Fruit fly (Drosophila melanogaster) whole organism, embryonic: Measurements from ENCODE around the gene simj.

Source experiments
- ATbp ChIP-seq: fragments of 200-800 bp; sonication (Bioruptor generic); optimal IDR thresholded peaks from 2 replicates; lab custom pipeline; 2017; ENCODE audit warnings: missing biosample characterization, mild to moderate bottlenecking, missing genetic modification characterization, missing genetic modification reagents
- Ada2b ChIP-seq: fragments of 200-800 bp; sonication (Bioruptor generic); IDR thresholded peaks from 2 replicates; pipeline ENCODE4 v1.3.6; 2022; ENCODE audit warnings: missing biosample characterization, missing genetic modification characterization
- Asciz ChIP-seq: fragments of 200-800 bp; sonication (Bioruptor generic); optimal IDR thresholded peaks from 2 replicates; lab custom pipeline; 2017; ENCODE audit warnings: missing biosample characterization, mild to moderate bottlenecking, missing genetic modification characterization, missing genetic modification reagents
- BtbVII ChIP-seq: fragments of 200-800 bp; sonication (Bioruptor generic); optimal IDR thresholded peaks from 3 replicates; lab custom pipeline; 2017; ENCODE audit warnings: missing biosample characterization, mild to moderate bottlenecking, missing genetic modification characterization
- CG1024 ChIP-seq: fragments of 200-800 bp; sonication (Bioruptor generic); IDR thresholded peaks from 2 replicates; pipeline ENCODE4 v1.3.6; 2022; ENCODE audit warnings: missing biosample characterization, missing genetic modification characterization
- CG10366 ChIP-seq: fragments of 200-800 bp; sonication (Bioruptor generic); IDR thresholded peaks from 2 replicates; pipeline ENCODE4 v1.3.6; 2022; ENCODE audit warnings: missing biosample characterization, missing genetic modification characterization
- CG11247 ChIP-seq: fragments of 200-800 bp; sonication (Bioruptor generic); IDR thresholded peaks from 2 replicates; pipeline ENCODE4 v1.3.6; 2022; ENCODE audit warnings: missing biosample characterization, missing genetic modification characterization
- CG11723 ChIP-seq: fragments of 200-800 bp; sonication (Bioruptor generic); optimal IDR thresholded peaks from 2 replicates; lab custom pipeline; 2017; ENCODE audit warnings: missing biosample characterization, mild to moderate bottlenecking, missing genetic modification characterization
- CG12071 ChIP-seq: fragments of 200-800 bp; sonication (Bioruptor generic); optimal IDR thresholded peaks from 3 replicates; lab custom pipeline; 2018; ENCODE audit warnings: missing biosample characterization, mild to moderate bottlenecking, missing genetic modification characterization
- CG13775 ChIP-seq: fragments of 200-800 bp; sonication (Bioruptor generic); optimal IDR thresholded peaks from 3 replicates; lab custom pipeline; 2017; ENCODE audit warnings: missing biosample characterization, mild to moderate bottlenecking, missing genetic modification characterization
- CG18764 ChIP-seq: fragments of 200-800 bp; sonication (Bioruptor generic); optimal IDR thresholded peaks from 3 replicates; lab custom pipeline; 2016; ENCODE audit warnings: missing biosample characterization, missing genetic modification characterization
- CG30431 ChIP-seq: fragments of 200-800 bp; sonication (Bioruptor generic); optimal IDR thresholded peaks from 2 replicates; lab custom pipeline; 2017; ENCODE audit warnings: missing biosample characterization, missing genetic modification characterization
- CG33213 ChIP-seq: fragments of 200-800 bp; sonication (Bioruptor generic); optimal IDR thresholded peaks from 3 replicates; lab custom pipeline; 2016; ENCODE audit warnings: missing biosample characterization, missing genetic modification characterization
- CG4282 ChIP-seq: fragments of 200-800 bp; sonication (Bioruptor generic); optimal IDR thresholded peaks from 2 replicates; lab custom pipeline; 2016; ENCODE audit warnings: missing biosample characterization, missing genetic modification characterization
- CG43689 ChIP-seq: fragments of 200-800 bp; sonication (Bioruptor generic); IDR thresholded peaks from 2 replicates; pipeline ENCODE4 v1.3.6; 2022; ENCODE audit warnings: missing biosample characterization, missing genetic modification characterization
- CG4424 ChIP-seq: fragments of 200-800 bp; sonication (Bioruptor generic); optimal IDR thresholded peaks from 3 replicates; lab custom pipeline; 2016; ENCODE audit warnings: missing biosample characterization, missing genetic modification characterization
- CG6654 ChIP-seq: fragments of 200-800 bp; sonication (Bioruptor generic); optimal IDR thresholded peaks from 2 replicates; lab custom pipeline; 2017; ENCODE audit warnings: missing biosample characterization, mild to moderate bottlenecking, missing genetic modification characterization
- CG7839 ChIP-seq: fragments of 200-800 bp; sonication (Bioruptor generic); optimal IDR thresholded peaks from 3 replicates; lab custom pipeline; 2018; ENCODE audit warnings: missing biosample characterization, mild to moderate bottlenecking, missing genetic modification characterization, moderate library complexity
- D ChIP-seq, 2 experiments: fragments of 200-800 bp in 1 of 2; fragments of >200 bp in 1 of 2; sonication (Bioruptor generic) in 1 of 2; optimal IDR thresholded peaks; 2 replicates in 1 of 2; 3 replicates in 1 of 2; lab custom pipeline; 2017; ENCODE audit warnings: mild to moderate bottlenecking in 1 of 2, missing biosample characterization in 1 of 2, missing genetic modification characterization in 1 of 2, missing genetic modification reagents in 1 of 2
- Gsc ChIP-seq: fragments of 200-800 bp; sonication (Bioruptor generic); IDR thresholded peaks from 2 replicates; pipeline ENCODE4 v1.3.6; 2022; ENCODE audit warnings: missing biosample characterization, missing genetic modification characterization
- Gug ChIP-seq: fragments of 200-800 bp; sonication (Bioruptor generic); IDR thresholded peaks from 4 replicates; pipeline ENCODE4 v1.3.6; 2022; ENCODE audit warnings: missing biosample characterization, missing genetic modification characterization
- Hmr ChIP-seq: fragments of 200-800 bp; sonication (Bioruptor generic); optimal IDR thresholded peaks from 3 replicates; lab custom pipeline; 2017; ENCODE audit warnings: mild to moderate bottlenecking, missing biosample characterization, missing genetic modification reagents, missing genetic modification characterization
- NC2α ChIP-seq: fragments of 200-800 bp; sonication (Bioruptor generic); optimal IDR thresholded peaks from 2 replicates; lab custom pipeline; 2016; ENCODE audit warnings: missing biosample characterization, missing genetic modification characterization
- Oaz ChIP-seq: fragments of 200-800 bp; sonication (Bioruptor generic); IDR thresholded peaks from 2 replicates; pipeline ENCODE4 v1.3.6; 2022; ENCODE audit warnings: missing biosample characterization, missing genetic modification characterization
- Poxn ChIP-seq: fragments of 200-800 bp; sonication (Bioruptor generic); IDR thresholded peaks from 2 replicates; pipeline ENCODE4 v1.3.6; 2022; ENCODE audit warnings: missing biosample characterization, missing genetic modification characterization
- Side ChIP-seq: fragments of 200-800 bp; sonication (Bioruptor generic); optimal IDR thresholded peaks from 2 replicates; lab custom pipeline; 2016; ENCODE audit warnings: missing biosample characterization, missing genetic modification characterization
- Sox102F ChIP-seq: fragments of 200-800 bp; sonication (Bioruptor generic); optimal IDR thresholded peaks from 2 replicates; lab custom pipeline; 2018; ENCODE audit warnings: missing biosample characterization, mild to moderate bottlenecking, missing genetic modification characterization, moderate library complexity
- bab2 ChIP-seq: fragments of 200-800 bp; sonication (Bioruptor generic); optimal IDR thresholded peaks from 2 replicates; lab custom pipeline; 2016; ENCODE audit warnings: missing biosample characterization, missing genetic modification characterization
- cwo ChIP-seq: fragments of 200-800 bp; sonication (Bioruptor generic); optimal IDR thresholded peaks from 3 replicates; lab custom pipeline; 2017; ENCODE audit warnings: missing biosample characterization, missing genetic modification characterization, mild to moderate bottlenecking, moderate library complexity, missing genetic modification reagents
- esg ChIP-seq: fragments of 200-800 bp; sonication (Bioruptor generic); conservative IDR thresholded peaks from 2 replicates; pipeline ENCODE4 v1.3.6; 2022; ENCODE audit warnings: missing biosample characterization, missing genetic modification characterization
- fd96Cb ChIP-seq: fragments of 200-800 bp; sonication (Bioruptor generic); optimal IDR thresholded peaks from 2 replicates; lab custom pipeline; 2018; ENCODE audit warnings: missing biosample characterization, mild to moderate bottlenecking, missing genetic modification characterization, moderate library complexity
- her ChIP-seq: fragments of 200-800 bp; sonication (Bioruptor generic); optimal IDR thresholded peaks from 2 replicates; lab custom pipeline; 2016; ENCODE audit warnings: missing biosample characterization, missing genetic modification characterization
- inv ChIP-seq: fragments of 200-800 bp; sonication (Bioruptor generic); IDR thresholded peaks from 2 replicates; pipeline ENCODE4 v1.3.6; 2022; ENCODE audit warnings: missing biosample characterization, missing genetic modification characterization; ENCODE audit not compliant: partially characterized antibody
- kah ChIP-seq: fragments of 200-800 bp; sonication (Bioruptor generic); optimal IDR thresholded peaks from 2 replicates; lab custom pipeline; 2018; ENCODE audit warnings: missing biosample characterization, mild to moderate bottlenecking, missing genetic modification characterization
- kni ChIP-seq: fragments of 200-800 bp; sonication (Bioruptor generic); optimal IDR thresholded peaks from 3 replicates; lab custom pipeline; 2017; ENCODE audit warnings: mild to moderate bottlenecking, missing biosample characterization, missing genetic modification reagents, missing genetic modification characterization
- lab ChIP-seq: fragments of 200-800 bp; sonication (Bioruptor generic); optimal IDR thresholded peaks from 3 replicates; lab custom pipeline; 2017; ENCODE audit warnings: missing biosample characterization, missing genetic modification characterization, mild to moderate bottlenecking, moderate library complexity, missing genetic modification reagents
- lola ChIP-seq, 3 experiments: fragments of >200 bp in 2 of 3; fragments of 200-800 bp in 1 of 3; sonication (Bioruptor generic) in 1 of 3; optimal IDR thresholded peaks; 2 replicates each; lab custom pipeline; 2017 to 2019; ENCODE audit warnings: missing biosample characterization in 3 of 3, missing genetic modification characterization in 3 of 3, mild to moderate bottlenecking in 1 of 3, moderate library complexity in 1 of 3
- maf-S ChIP-seq: fragments of 200-800 bp; sonication (Bioruptor generic); optimal IDR thresholded peaks from 2 replicates; lab custom pipeline; 2016; ENCODE audit warnings: missing biosample characterization, missing genetic modification characterization
- pfk ChIP-seq: fragments of 200-800 bp; sonication (Bioruptor generic); optimal IDR thresholded peaks from 2 replicates; lab custom pipeline; 2018; ENCODE audit warnings: missing biosample characterization, mild to moderate bottlenecking, missing genetic modification characterization, moderate library complexity
- sc ChIP-seq, 3 experiments: fragments of >200 bp in 2 of 3; fragments of 200-800 bp in 1 of 3; sonication (Bioruptor generic) in 1 of 3; optimal IDR thresholded peaks; 2 replicates in 2 of 3; 3 replicates in 1 of 3; lab custom pipeline; 2017; ENCODE audit warnings: mild to moderate bottlenecking in 1 of 3, missing biosample characterization in 1 of 3, missing genetic modification characterization in 1 of 3, missing genetic modification reagents in 1 of 3
- schlank ChIP-seq: fragments of 200-800 bp; sonication (Bioruptor generic); optimal IDR thresholded peaks from 2 replicates; lab custom pipeline; 2018; ENCODE audit warnings: missing biosample characterization, mild to moderate bottlenecking, missing genetic modification characterization
- sob ChIP-seq: fragments of 200-800 bp; sonication (Bioruptor generic); IDR thresholded peaks from 2 replicates; pipeline ENCODE4 v1.3.6; 2022; ENCODE audit warnings: missing biosample characterization, missing genetic modification characterization
- sr ChIP-seq: fragments of 200-800 bp; sonication (Bioruptor generic); IDR thresholded peaks from 3 replicates; pipeline ENCODE4 v1.3.6; 2022; ENCODE audit warnings: missing biosample characterization, missing genetic modification characterization
- tll ChIP-seq, 2 experiments: fragments of 200-800 bp in 1 of 2; fragments of >200 bp in 1 of 2; sonication (Bioruptor generic) in 1 of 2; optimal IDR thresholded peaks; 2 replicates each; lab custom pipeline; 2017 to 2019; ENCODE audit warnings: missing biosample characterization in 2 of 2, missing genetic modification characterization in 2 of 2, mild to moderate bottlenecking in 1 of 2, moderate library complexity in 1 of 2
- toy ChIP-seq: fragments of 200-800 bp; sonication (Bioruptor generic); IDR thresholded peaks from 2 replicates; pipeline ENCODE4 v1.3.6; 2022; ENCODE audit warnings: missing biosample characterization, missing genetic modification characterization
- trh ChIP-seq: fragments of 200-800 bp; sonication (Bioruptor generic); optimal IDR thresholded peaks from 2 replicates; lab custom pipeline; 2016; ENCODE audit warnings: missing biosample characterization, missing genetic modification characterization
- tup ChIP-seq: fragments of 200-800 bp; sonication (Bioruptor generic); optimal IDR thresholded peaks from 2 replicates; lab custom pipeline; 2016; ENCODE audit warnings: missing biosample characterization, mild to moderate bottlenecking, missing genetic modification characterization, moderate library complexity

simj gene

dm6 chr3L:10739666-10740417 lies 75.3 kb downstream of the simj start (continued):
- peak; percentile 77 for TF ChIP-seq CG1024 (GFP tag; lab: Robert Waterston, UW)
- TF ChIP-seq CG13775, result peak; percentile 87
- TF ChIP-seq CG6654 (GFP tag; lab: Kevin White, UChicago), result peak; percentile 87
- TF ChIP-seq CG33213 (GFP tag; lab: Kevin White, UChicago), result peak; percentile 93
- peak; percentile 95 for TF ChIP-seq cwo (GFP tag; lab: Kevin White, UChicago)
- TF ChIP-seq toy, result peak; percentile 51; the same call in 1 of the 2 replicates
- TF ChIP-seq CG10366 (GFP tag; lab: Robert Waterston, UW), result peak; percentile 84
- peak; percentile 89 for TF ChIP-seq CG18764 (GFP tag; lab: Kevin White, UChicago)
- peak; percentile 84 for TF ChIP-seq CG11723
- peak; percentile 93 for TF ChIP-seq Ada2b (GFP tag; lab: Robert Waterston, UW)
- peak; percentile 96 for TF ChIP-seq CG4424 (GFP tag; lab: Kevin White, UChicago)
- no peak for TF ChIP-seq tll (GFP tag; optimal IDR thresholded peaks at IDR 0.05; lab: Kevin White, UChicago)
- TF ChIP-seq sc (optimal IDR thresholded peaks at IDR 0.05; lab: Kevin White, UChicago), result no peak
- TF ChIP-seq sc (GFP tag; optimal IDR thresholded peaks at IDR 0.05; lab: Kevin White, UChicago), result peak; percentile 80
- TF ChIP-seq Sox102F (GFP tag; lab: Kevin White, UChicago), result peak; percentile 88
- peak; percentile 96 for TF ChIP-seq sr (GFP tag; lab: Robert Waterston, UW)
- TF ChIP-seq CG4282, result peak; percentile 63
- peak; percentile 96 for TF ChIP-seq fd96Cb (tag; lab: Kevin White, UChicago)
- peak; percentile 94 for TF ChIP-seq CG12071 (GFP tag; lab: Kevin White, UChicago)
- TF ChIP-seq tup, result peak; percentile 83
- peak; percentile 77 for TF ChIP-seq Gug
- peak; percentile 62; the same call in 1 of the 2 replicates for TF ChIP-seq CG43689
- peak; percentile 91 for TF ChIP-seq esg (GFP tag; lab: Robert Waterston, UW)
- peak; percentile 66 for TF ChIP-seq kni
- TF ChIP-seq schlank (tag; lab: Kevin White, UChicago), result peak; percentile 58
- peak; percentile 93 for TF ChIP-seq Gsc
- TF ChIP-seq pfk (GFP tag; lab: Kevin White, UChicago), result no peak
- no peak for TF ChIP-seq D (optimal IDR thresholded peaks at IDR 0.05; lab: Kevin White, UChicago)
- peak; percentile 97 for TF ChIP-seq D (GFP tag; optimal IDR thresholded peaks at IDR 0.05; lab: Kevin White, UChicago)
- peak; percentile 73 for TF ChIP-seq Oaz (GFP tag; lab: Robert Waterston, UW)
- peak; percentile 66; the same call in 1 of the 2 replicates for TF ChIP-seq Poxn
- peak; percentile 87 for TF ChIP-seq her (GFP tag; lab: Kevin White, UChicago)
- peak in 1 of 3 experiments; percentile 82 for TF ChIP-seq lola (GFP tag; optimal IDR thresholded peaks at IDR 0.05; lab: Kevin White, UChicago)
- peak; percentile 88 for TF ChIP-seq ATbp (GFP tag; lab: Kevin White, UChicago)
- peak; percentile 94 for TF ChIP-seq sob (GFP tag; lab: Robert Waterston, UW)
- peak; percentile 88 for TF ChIP-seq kah (GFP tag; lab: Kevin White, UChicago)
- TF ChIP-seq Side (GFP tag; lab: Kevin White, UChicago), result peak; percentile 89
- TF ChIP-seq CG11247 (GFP tag; lab: Robert Waterston, UW), result peak; percentile 95
- TF ChIP-seq Hmr (GFP tag; lab: Kevin White, UChicago), result peak; percentile 94
- TF ChIP-seq Asciz (GFP tag; lab: Kevin White, UChicago), result peak; percentile 91
- TF ChIP-seq NC2α (GFP tag; lab: Kevin White, UChicago), result peak; percentile 63
- TF ChIP-seq bab2 (GFP tag; lab: Kevin White, UChicago), result peak; percentile 97
- peak; percentile 98 for TF ChIP-seq lab (GFP tag; lab: Kevin White, UChicago)
- TF ChIP-seq maf-S, result peak; percentile 93
- peak; percentile 80 for TF ChIP-seq trh (GFP tag; lab: Kevin White, UChicago)
- TF ChIP-seq inv (GFP tag; lab: Robert Waterston, UW), result no peak
- TF ChIP-seq BtbVII (GFP tag; lab: Kevin White, UChicago), result peak; percentile 96
- peak; percentile 97 for TF ChIP-seq CG7839 (tag; lab: Kevin White, UChicago)
- peak; percentile 69 for TF ChIP-seq CG30431
